Fruit fly (Drosophila melanogaster) whole organism, prepupa: ENCODE results near the gene Mgat4a.

ENCODE experiments used
- CG11902 ChIP-seq: fragments of 200-800 bp; sonication (Bioruptor generic); optimal IDR thresholded peaks from 3 replicates; lab custom pipeline; 2016; ENCODE audit warnings: missing biosample characterization, missing genetic modification characterization
- CG3919 ChIP-seq: fragments of 200-800 bp; sonication (Bioruptor generic); optimal IDR thresholded peaks from 3 replicates; lab custom pipeline; 2016; ENCODE audit warnings: missing biosample characterization, missing genetic modification characterization
- CG6163 ChIP-seq: fragments of 200-800 bp; sonication (Bioruptor generic); IDR thresholded peaks from 3 replicates; pipeline ENCODE4 v1.3.6; 2022; ENCODE audit warnings: missing biosample characterization, missing genetic modification characterization
- Eip75B ChIP-seq: fragments of 200-800 bp; sonication (Bioruptor generic); optimal IDR thresholded peaks from 3 replicates; lab custom pipeline; 2016; ENCODE audit warnings: missing biosample characterization, missing genetic modification characterization
- vri ChIP-seq: fragments of 200-800 bp; sonication (Bioruptor generic); optimal IDR thresholded peaks from 3 replicates; lab custom pipeline; 2016; ENCODE audit warnings: missing biosample characterization, mild to moderate bottlenecking, missing genetic modification characterization

DNA sequence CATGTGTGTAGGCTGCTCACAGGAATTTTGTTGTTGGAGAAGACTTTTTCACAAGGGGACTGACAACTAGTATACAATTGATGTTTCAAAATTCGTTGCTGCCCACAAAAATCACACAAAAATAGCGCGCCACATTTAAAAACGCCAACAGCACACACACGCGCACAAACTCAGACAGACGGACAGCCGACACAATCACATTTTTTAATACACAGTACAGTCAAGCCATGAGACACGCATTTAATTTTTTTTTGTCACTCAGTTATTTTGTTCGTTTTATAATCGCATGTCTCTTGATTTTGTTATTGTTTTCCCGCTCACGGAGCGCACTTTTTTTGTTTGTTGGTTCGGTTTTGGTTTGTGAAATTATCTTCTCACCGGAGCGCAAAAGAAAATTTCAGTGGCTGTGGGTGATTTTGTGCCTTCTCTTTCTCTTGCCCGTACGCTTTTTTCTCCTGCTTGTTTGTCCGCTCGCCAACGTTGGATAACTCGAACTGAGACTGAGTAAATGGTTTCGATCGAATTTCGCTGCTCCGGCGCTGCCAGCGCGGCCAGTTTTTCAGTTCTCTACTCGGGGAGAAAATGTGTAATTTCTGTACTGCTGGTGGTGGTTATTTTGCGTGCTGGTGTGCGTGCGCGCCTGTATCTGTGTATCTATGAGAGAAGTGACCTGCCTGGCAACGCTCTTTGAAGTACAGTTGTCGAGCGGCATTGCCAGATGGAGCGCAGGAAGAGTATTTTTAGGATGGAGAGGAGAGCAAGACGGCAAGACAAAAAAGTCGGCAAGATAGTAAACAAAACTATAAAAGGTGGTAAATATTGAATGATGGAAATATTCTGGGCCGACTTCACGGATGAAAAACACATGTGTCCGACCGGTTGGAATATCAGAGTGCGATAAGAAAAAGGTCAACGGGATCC lies 4.1 kb upstream of the Mgat4a start, which contains the start of gene CG42507:
- TF ChIP-seq CG3919 (GFP tag; lab: Kevin White, UChicago) (no peak), CG11902 (no peak), Eip75B (GFP tag; lab: Kevin White, UChicago) (no peak), CG6163 (GFP tag; lab: Robert Waterston, UW) (peak; percentile 60; the same call in 2 of the 3 replicates), vri (GFP tag; lab: Kevin White, UChicago) (peak; percentile 70)
